Worm (Caenorhabditis elegans): ENCODE measurements around the gene F58E6.6.

The F58E6.6 gene

DNA sequence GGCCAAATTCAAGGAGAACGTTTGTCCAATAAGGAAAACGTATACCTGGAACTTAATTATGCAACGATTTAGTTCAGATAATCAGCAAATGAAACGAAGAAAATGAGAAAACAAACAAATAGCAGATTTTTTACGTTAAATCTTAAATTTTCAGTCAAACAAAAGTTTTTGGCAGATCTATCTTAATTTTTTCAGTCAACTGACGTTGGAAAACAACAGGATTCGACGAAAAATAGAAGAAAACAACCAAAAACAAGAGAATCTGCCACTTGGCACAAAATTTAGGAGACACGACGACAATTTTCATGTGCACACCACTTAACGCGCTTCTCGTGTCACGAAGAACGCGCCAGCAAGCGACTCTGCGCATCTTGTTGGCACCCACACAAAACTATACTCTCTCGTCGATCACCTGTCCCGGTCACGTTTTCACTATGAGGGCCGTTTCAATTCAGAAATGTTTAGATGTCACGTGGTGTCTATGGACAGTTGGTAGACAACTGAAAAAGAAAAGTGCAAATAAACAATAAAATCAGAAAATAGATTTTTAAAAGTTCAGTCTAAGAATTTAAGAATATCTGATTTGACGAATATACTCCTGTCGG is 36.9 kb upstream of the F58E6.6 start, which contains the start of gene ztf-7 (continued):
- TF ChIP-seq aly-2 (tag; optimal IDR thresholded peaks at IDR 0.05): no peak
- TF ChIP-seq mdl-1 (tag; optimal IDR thresholded peaks at IDR 0.05): peak; percentile 75 to 98
- TF ChIP-seq aha-1 (tag): peak; percentile 99
- TF ChIP-seq lin-38 (GFP tag; IDR thresholded peaks at IDR 0.05): peak; percentile 87
- TF ChIP-seq hmg-1.1 (GFP tag; IDR thresholded peaks at IDR 0.05): peak; percentile 91
- TF ChIP-seq ceh-20 (GFP tag; IDR thresholded peaks at IDR 0.05): peak; percentile 96
- peak; percentile 96 for TF ChIP-seq T26A8.4 (GFP tag; IDR thresholded peaks at IDR 0.05)
- TF ChIP-seq unc-39 (tag; optimal IDR thresholded peaks at IDR 0.05): no peak
- peak; percentile 55 to 97 for TF ChIP-seq daf-16 (GFP tag; optimal IDR thresholded peaks at IDR 0.05)
- TF ChIP-seq daf-16 (tag; optimal IDR thresholded peaks at IDR 0.05): peak; percentile 80
- TF ChIP-seq spr-3 (GFP tag; optimal IDR thresholded peaks at IDR 0.05): peak; percentile 87
- peak; percentile 80; the same call in 1 of the 2 replicates for TF ChIP-seq dmd-9 (GFP tag; IDR thresholded peaks at IDR 0.05)
- TF ChIP-seq unc-62 (GFP tag; optimal IDR thresholded peaks at IDR 0.05 in 1 of 2): no peak
- no peak for TF ChIP-seq unc-62 (tag; optimal IDR thresholded peaks at IDR 0.05)
- peak; percentile 92 for TF ChIP-seq ctbp-1 (GFP tag; IDR thresholded peaks at IDR 0.05)
- peak; percentile 95 for TF ChIP-seq rbr-2 (tag; optimal IDR thresholded peaks at IDR 0.05)
- no peak for TF ChIP-seq lin-15B (tag; optimal IDR thresholded peaks at IDR 0.05)
- TF ChIP-seq ceh-82 (tag; optimal IDR thresholded peaks at IDR 0.05): no peak
- TF ChIP-seq vab-7 (GFP tag; IDR thresholded peaks at IDR 0.05): peak; percentile 80
- peak; percentile 98 for TF ChIP-seq nhr-11 (tag; optimal IDR thresholded peaks at IDR 0.05)
- peak; percentile 77 for TF ChIP-seq arid-1 (GFP tag; conservative IDR thresholded peaks at IDR 0.05)
- peak; percentile 97 for TF ChIP-seq tra-1 (GFP tag; IDR thresholded peaks at IDR 0.05)
- peak; percentile 93 for TF ChIP-seq zfp-3 (GFP tag; conservative IDR thresholded peaks at IDR 0.05)
- TF ChIP-seq zfp-2 (tag; optimal IDR thresholded peaks at IDR 0.05): peak; percentile 52
- peak; percentile 48 for TF ChIP-seq nhr-76 (tag; optimal IDR thresholded peaks at IDR 0.05)
- TF ChIP-seq attf-4 (tag; optimal IDR thresholded peaks at IDR 0.05): no peak
- peak; percentile 85 for TF ChIP-seq daf-19 (GFP tag; conservative IDR thresholded peaks at IDR 0.05)
- peak; percentile 69 for TF ChIP-seq jun-1 (tag; optimal IDR thresholded peaks at IDR 0.05)
- no peak for TF ChIP-seq ces-1 (GFP tag; optimal IDR thresholded peaks at IDR 0.05)
- peak; percentile 97 for TF ChIP-seq nhr-102 (tag; optimal IDR thresholded peaks at IDR 0.05)
- TF ChIP-seq nhr-111 (GFP tag; optimal IDR thresholded peaks at IDR 0.05): no peak
- TF ChIP-seq zag-1 (tag; optimal IDR thresholded peaks at IDR 0.05): no peak
- TF ChIP-seq dpl-1 (GFP tag; optimal IDR thresholded peaks at IDR 0.05): peak; percentile 87
- TF ChIP-seq dmd-6 (GFP tag; IDR thresholded peaks at IDR 0.05): peak; percentile 99
- peak; percentile 74 to 92 for TF ChIP-seq hif-1 (tag; optimal IDR thresholded peaks at IDR 0.05)
- peak; percentile 91 for TF ChIP-seq spr-1 (tag; optimal IDR thresholded peaks at IDR 0.05)
- peak; percentile 85 for TF ChIP-seq nhr-25 (tag; optimal IDR thresholded peaks at IDR 0.05; ENCODE audit: borderline replicate concordance, insufficient read depth)
- TF ChIP-seq Y105C5A.15 (GFP tag; IDR thresholded peaks at IDR 0.05): no peak
- peak; percentile 90 for TF ChIP-seq mes-2 (tag; optimal IDR thresholded peaks at IDR 0.05; ENCODE audit: poor library complexity, severe bottlenecking)
- TF ChIP-seq F37D6.2 (tag; optimal IDR thresholded peaks at IDR 0.05): peak; percentile 87
- TF ChIP-seq dve-1 (tag; optimal IDR thresholded peaks at IDR 0.05; ENCODE audit: insufficient read depth): peak; percentile 98
- no peak for TF ChIP-seq ZK546.5 (tag; optimal IDR thresholded peaks at IDR 0.05)
- TF ChIP-seq lin-29 (GFP tag; IDR thresholded peaks at IDR 0.05): peak; percentile 85
- peak; percentile 80 to 95 for TF ChIP-seq lsy-2 (tag; optimal IDR thresholded peaks at IDR 0.05)
- TF ChIP-seq daf-8 (GFP tag; IDR thresholded peaks at IDR 0.05): no peak
- TF ChIP-seq T20F7.1 (GFP tag; optimal IDR thresholded peaks at IDR 0.05): peak; percentile 91
- peak; percentile 94 for TF ChIP-seq nhr-42 (GFP tag; IDR thresholded peaks at IDR 0.05)
- peak; percentile 24; the same call in 1 of the 2 replicates for TF ChIP-seq lim-7 (GFP tag; IDR thresholded peaks at IDR 0.05)
- TF ChIP-seq nhr-77 (tag; optimal IDR thresholded peaks at IDR 0.05): peak; percentile 97
- TF ChIP-seq mdt-29 (GFP tag; IDR thresholded peaks at IDR 0.05): peak; percentile 95
- TF ChIP-seq unc-130 (GFP tag; optimal IDR thresholded peaks at IDR 0.05): no peak

Data from whole organism, L4 larva.